Fruit fly (Drosophila melanogaster) S2 (cell line): Measurements from ENCODE around the gene CG7276.

ENCODE experiments used
- CG8478 ChIP-seq: fragments of >200 bp; optimal IDR thresholded peaks from 2 replicates; lab custom pipeline; 2018
- CTCF ChIP-seq, 2 experiments: fragments of >200 bp; optimal IDR thresholded peaks; 2 replicates each; lab custom pipeline; 2018

dm6 chr3L:15507148-15507896 is 9.3 kb downstream of the CG7276 start:
- no peak for TF ChIP-seq CG8478 (lab: Kevin White, UChicago)
- no peak for TF ChIP-seq CTCF (optimal IDR thresholded peaks at IDR 0.05; lab: Kevin White, UChicago)
